Fruit fly (Drosophila melanogaster) whole organism, embryonic: ENCODE measurements around the gene mRRF2.

Experiments used
- Antp ChIP-seq: fragments of 200-800 bp; sonication (Bioruptor generic); optimal IDR thresholded peaks from 3 replicates; lab custom pipeline; 2016; ENCODE audit warnings: missing biosample characterization, missing genetic modification characterization
- Atf3 ChIP-seq: fragments of 200-800 bp; sonication (Bioruptor generic); optimal IDR thresholded peaks from 3 replicates; lab custom pipeline; 2016; ENCODE audit warnings: missing biosample characterization, missing genetic modification characterization
- CG10147 ChIP-seq: fragments of 200-800 bp; sonication (Bioruptor generic); optimal IDR thresholded peaks from 2 replicates; lab custom pipeline; 2019; ENCODE audit warnings: missing biosample characterization, mild to moderate bottlenecking, missing genetic modification characterization, moderate library complexity
- CG10565 ChIP-seq: fragments of 200-800 bp; sonication (Bioruptor generic); optimal IDR thresholded peaks from 3 replicates; lab custom pipeline; 2016; ENCODE audit warnings: missing biosample characterization, mild to moderate bottlenecking, missing genetic modification characterization
- CG11696 ChIP-seq: fragments of 200-800 bp; sonication (Bioruptor generic); IDR thresholded peaks from 2 replicates; pipeline ENCODE4 v1.3.6; 2022; ENCODE audit warnings: missing biosample characterization, missing genetic modification characterization
- CG12299 ChIP-seq: fragments of 200-800 bp; sonication (Bioruptor generic); optimal IDR thresholded peaks from 2 replicates; lab custom pipeline; 2018; ENCODE audit warnings: missing biosample characterization, mild to moderate bottlenecking, missing genetic modification characterization
- CG12391 ChIP-seq: fragments of 200-800 bp; sonication (Bioruptor generic); optimal IDR thresholded peaks from 3 replicates; lab custom pipeline; 2018; ENCODE audit warnings: missing biosample characterization, mild to moderate bottlenecking, missing genetic modification characterization, moderate library complexity
- CG12659 ChIP-seq: fragments of 200-800 bp; sonication (Bioruptor generic); optimal IDR thresholded peaks from 3 replicates; lab custom pipeline; 2017; ENCODE audit warnings: mild to moderate bottlenecking, missing biosample characterization, missing genetic modification reagents, missing genetic modification characterization
- CG13123 ChIP-seq: fragments of 200-800 bp; sonication (Bioruptor generic); optimal IDR thresholded peaks from 2 replicates; lab custom pipeline; 2016; ENCODE audit warnings: missing biosample characterization, missing genetic modification characterization
- CG14441 ChIP-seq: fragments of 200-800 bp; sonication (Bioruptor generic); IDR thresholded peaks from 2 replicates; pipeline ENCODE4 v1.3.6; 2022; ENCODE audit warnings: missing biosample characterization, missing genetic modification characterization
- CG15269 ChIP-seq: fragments of 200-800 bp; sonication (Bioruptor generic); optimal IDR thresholded peaks from 2 replicates; lab custom pipeline; 2018; ENCODE audit warnings: missing biosample characterization, mild to moderate bottlenecking, missing genetic modification characterization, moderate library complexity
- CG17361 ChIP-seq: fragments of 200-800 bp; sonication (Bioruptor generic); IDR thresholded peaks from 3 replicates; pipeline ENCODE4 v1.3.6; 2022; ENCODE audit warnings: missing biosample characterization, missing genetic modification characterization
- CG18262 ChIP-seq: fragments of 200-800 bp; optimal IDR thresholded peaks from 3 replicates; lab custom pipeline; 2019; ENCODE audit warnings: missing biosample characterization, mild to moderate bottlenecking, missing genetic modification characterization, moderate library complexity
- CG2116 ChIP-seq: fragments of 200-800 bp; sonication (Bioruptor generic); optimal IDR thresholded peaks from 3 replicates; lab custom pipeline; 2018; ENCODE audit warnings: missing biosample characterization, mild to moderate bottlenecking, missing genetic modification characterization
- CG2199 ChIP-seq: fragments of 200-800 bp; sonication (Bioruptor generic); IDR thresholded peaks from 3 replicates; pipeline ENCODE4 v1.3.6; 2022; ENCODE audit warnings: missing biosample characterization, missing genetic modification characterization
- CG30403 ChIP-seq: fragments of 200-800 bp; sonication (Bioruptor generic); optimal IDR thresholded peaks from 3 replicates; lab custom pipeline; 2016; ENCODE audit warnings: missing biosample characterization, missing genetic modification characterization
- CG32772 ChIP-seq: fragments of 200-800 bp; sonication (Bioruptor generic); IDR thresholded peaks from 2 replicates; pipeline ENCODE4 v1.3.6; 2022; ENCODE audit warnings: missing biosample characterization, missing genetic modification characterization
- CG42726 ChIP-seq: fragments of 200-800 bp; sonication (Bioruptor generic); IDR thresholded peaks from 2 replicates; pipeline ENCODE4 v1.3.6; 2022; ENCODE audit warnings: missing biosample characterization, missing genetic modification characterization; ENCODE audit not compliant: partially characterized antibody
- CG5180 ChIP-seq: fragments of 200-800 bp; sonication (Bioruptor generic); optimal IDR thresholded peaks from 3 replicates; lab custom pipeline; 2017; ENCODE audit warnings: missing biosample characterization, missing genetic modification characterization, mild to moderate bottlenecking, moderate library complexity, missing genetic modification reagents
- CG5245 ChIP-seq: fragments of 200-800 bp; sonication (Bioruptor generic); optimal IDR thresholded peaks from 3 replicates; lab custom pipeline; 2016; ENCODE audit warnings: missing biosample characterization, missing genetic modification characterization
- CG6813 ChIP-seq: fragments of 200-800 bp; sonication (Bioruptor generic); optimal IDR thresholded peaks from 2 replicates; lab custom pipeline; 2017; ENCODE audit warnings: missing biosample characterization, missing genetic modification characterization, mild to moderate bottlenecking, moderate library complexity, missing genetic modification reagents
- CG7786 ChIP-seq: fragments of 200-800 bp; sonication (Bioruptor generic); optimal IDR thresholded peaks from 2 replicates; lab custom pipeline; 2016; ENCODE audit warnings: missing biosample characterization, missing genetic modification characterization
- CG8388 ChIP-seq: fragments of 200-800 bp; sonication (Bioruptor generic); optimal IDR thresholded peaks from 2 replicates; lab custom pipeline; 2019; ENCODE audit warnings: missing biosample characterization, mild to moderate bottlenecking, missing genetic modification characterization, moderate library complexity
- CG9609 ChIP-seq: fragments of 200-800 bp; sonication (Bioruptor generic); optimal IDR thresholded peaks from 3 replicates; lab custom pipeline; 2016; ENCODE audit warnings: missing biosample characterization, missing genetic modification characterization
- CG9817 ChIP-seq: fragments of 200-800 bp; sonication (Bioruptor generic); optimal IDR thresholded peaks from 2 replicates; lab custom pipeline; 2018; ENCODE audit warnings: missing biosample characterization, mild to moderate bottlenecking, missing genetic modification characterization, moderate library complexity
- Dip2 ChIP-seq: fragments of 200-800 bp; sonication (Bioruptor generic); IDR thresholded peaks from 2 replicates; pipeline ENCODE4 v1.3.6; 2022; ENCODE audit warnings: missing biosample characterization, missing genetic modification characterization
- Dref ChIP-seq: fragments of 200-800 bp; sonication (Bioruptor generic); IDR thresholded peaks from 2 replicates; pipeline ENCODE4 v1.3.6; 2022; ENCODE audit warnings: missing biosample characterization, missing genetic modification characterization
- Elba2 ChIP-seq: fragments of 200-800 bp; sonication (Bioruptor generic); optimal IDR thresholded peaks from 3 replicates; lab custom pipeline; 2016; ENCODE audit warnings: missing biosample characterization, missing genetic modification characterization
- Hmr ChIP-seq: fragments of 200-800 bp; sonication (Bioruptor generic); optimal IDR thresholded peaks from 3 replicates; lab custom pipeline; 2017; ENCODE audit warnings: mild to moderate bottlenecking, missing biosample characterization, missing genetic modification reagents, missing genetic modification characterization
- Meics ChIP-seq: fragments of 200-800 bp; sonication (Bioruptor generic); optimal IDR thresholded peaks from 2 replicates; lab custom pipeline; 2017; ENCODE audit warnings: missing biosample characterization, mild to moderate bottlenecking, missing genetic modification characterization
- Mes4 ChIP-seq: fragments of 200-800 bp; sonication (Bioruptor generic); optimal IDR thresholded peaks from 2 replicates; lab custom pipeline; 2016; ENCODE audit warnings: missing biosample characterization, missing genetic modification characterization
- NC2α ChIP-seq: fragments of 200-800 bp; sonication (Bioruptor generic); optimal IDR thresholded peaks from 2 replicates; lab custom pipeline; 2016; ENCODE audit warnings: missing biosample characterization, missing genetic modification characterization
- Rfx ChIP-seq: fragments of 200-800 bp; sonication (Bioruptor generic); IDR thresholded peaks from 2 replicates; pipeline ENCODE4 v1.3.6; 2022; ENCODE audit warnings: missing biosample characterization, missing genetic modification characterization
- TFAM ChIP-seq: fragments of 200-800 bp; sonication (Bioruptor generic); optimal IDR thresholded peaks from 2 replicates; lab custom pipeline; 2017; ENCODE audit warnings: missing biosample characterization, missing genetic modification characterization, inconsistent platforms
- Usf ChIP-seq: fragments of 200-800 bp; sonication (Bioruptor generic); optimal IDR thresholded peaks from 2 replicates; lab custom pipeline; 2017; ENCODE audit warnings: missing genotype, missing biosample characterization, missing genetic modification characterization
- cas ChIP-seq: fragments of 200-800 bp; sonication (Bioruptor generic); IDR thresholded peaks from 2 replicates; pipeline ENCODE4 v1.3.6; 2022; ENCODE audit warnings: missing biosample characterization, missing genetic modification characterization
- chinmo ChIP-seq: fragments of 200-800 bp; sonication (Bioruptor generic); IDR thresholded peaks from 4 replicates; pipeline ENCODE4 v1.3.6; 2022; ENCODE audit warnings: missing biosample characterization, missing genetic modification characterization; ENCODE audit not compliant: partially characterized antibody
- chm ChIP-seq: fragments of 200-800 bp; sonication (Bioruptor generic); IDR thresholded peaks from 2 replicates; pipeline ENCODE4 v1.3.6; 2022; ENCODE audit warnings: missing biosample characterization, missing genetic modification characterization
- fd3F ChIP-seq: fragments of 200-800 bp; sonication (Bioruptor generic); optimal IDR thresholded peaks from 2 replicates; lab custom pipeline; 2018; ENCODE audit warnings: missing biosample characterization, mild to moderate bottlenecking, missing genetic modification characterization, moderate library complexity
- gcm ChIP-seq: fragments of 200-800 bp; sonication (Bioruptor generic); optimal IDR thresholded peaks from 2 replicates; lab custom pipeline; 2019; ENCODE audit warnings: missing biosample characterization, mild to moderate bottlenecking, missing genetic modification characterization, moderate library complexity
- jumu ChIP-seq: fragments of 200-800 bp; sonication (Bioruptor generic); optimal IDR thresholded peaks from 3 replicates; lab custom pipeline; 2016; ENCODE audit warnings: missing biosample characterization, missing genetic modification characterization
- nerfin-1 ChIP-seq: fragments of 200-800 bp; sonication (Bioruptor generic); optimal IDR thresholded peaks from 3 replicates; lab custom pipeline; 2019; ENCODE audit warnings: missing biosample characterization, mild to moderate bottlenecking, missing genetic modification characterization, moderate library complexity
- org-1 ChIP-seq: fragments of 200-800 bp; sonication (Bioruptor generic); optimal IDR thresholded peaks from 2 replicates; lab custom pipeline; 2017; ENCODE audit warnings: missing biosample characterization, missing genetic modification characterization
- sqz ChIP-seq: fragments of 200-800 bp; sonication (Bioruptor generic); optimal IDR thresholded peaks from 3 replicates; lab custom pipeline; 2018; ENCODE audit warnings: missing biosample characterization, mild to moderate bottlenecking, missing genetic modification characterization
- tap ChIP-seq: fragments of 200-800 bp; optimal IDR thresholded peaks from 3 replicates; lab custom pipeline; 2019; ENCODE audit warnings: missing biosample characterization, mild to moderate bottlenecking, missing genetic modification characterization, moderate library complexity
- tll ChIP-seq, 2 experiments: fragments of 200-800 bp in 1 of 2; fragments of >200 bp in 1 of 2; sonication (Bioruptor generic) in 1 of 2; optimal IDR thresholded peaks; 2 replicates each; lab custom pipeline; 2017 to 2019; ENCODE audit warnings: missing biosample characterization in 2 of 2, missing genetic modification characterization in 2 of 2, mild to moderate bottlenecking in 1 of 2, moderate library complexity in 1 of 2
- vvl ChIP-seq: fragments of 200-800 bp; sonication (Bioruptor generic); IDR thresholded peaks from 2 replicates; pipeline ENCODE4 v1.3.6; 2022; ENCODE audit warnings: missing biosample characterization, missing genetic modification characterization
- wek ChIP-seq: fragments of 200-800 bp; sonication (Bioruptor generic); optimal IDR thresholded peaks from 3 replicates; lab custom pipeline; 2018; ENCODE audit warnings: missing biosample characterization, mild to moderate bottlenecking, missing genetic modification characterization, moderate library complexity
- zfh1 ChIP-seq: fragments of 200-800 bp; sonication (Bioruptor generic); IDR thresholded peaks from 3 replicates; pipeline ENCODE4 v1.3.6; 2022; ENCODE audit warnings: missing biosample characterization, missing genetic modification characterization

The mRRF2 gene

dm6 chr3R:22590668-22591275, 22.7 kb upstream of the mRRF2 start (continued):
- TF ChIP-seq CG12299 (tag; lab: Kevin White, UChicago) (no peak), CG9609 (GFP tag; lab: Kevin White, UChicago) (peak; percentile 1), gcm (peak; percentile 72), CG32772 (GFP tag; lab: Robert Waterston, UW) (peak; percentile 33; the same call in 1 of the 2 replicates), CG12659 (GFP tag; lab: Kevin White, UChicago) (peak; percentile 60), Mes4 (peak; percentile 40), CG14441 (GFP tag; lab: Robert Waterston, UW) (0 out of 2 replicates have a peak, but pooled peaks have one; percentile 28), CG13123 (GFP tag; lab: Kevin White, UChicago) (peak; percentile 18), vvl (peak; percentile 12; the same call in 1 of the 2 replicates), TFAM (peak; percentile 28), Elba2 (GFP tag; lab: Kevin White, UChicago) (no peak), CG6813 (GFP tag; lab: Kevin White, UChicago) (peak; percentile 42), NC2α (GFP tag; lab: Kevin White, UChicago) (peak; percentile 56), CG5245 (GFP tag; lab: Kevin White, UChicago) (no peak), CG12391 (tag; lab: Kevin White, UChicago) (peak; percentile 73), CG30403 (peak; percentile 72), CG7786 (GFP tag; lab: Kevin White, UChicago) (peak; percentile 19), Meics (peak; percentile 12), CG15269 (tag; lab: Kevin White, UChicago) (peak; percentile 34), Antp (GFP tag; lab: Kevin White, UChicago) (peak; percentile 41), chm (GFP tag; lab: Robert Waterston, UW) (peak; percentile 20; the same call in 1 of the 2 replicates), CG2116 (GFP tag; lab: Kevin White, UChicago) (peak; percentile 39), wek (GFP tag; lab: Kevin White, UChicago) (peak; percentile 40), CG18262 (tag; lab: Kevin White, UChicago) (peak; percentile 91), CG42726 (no peak), Dref (GFP tag; lab: Robert Waterston, UW) (no peak), CG5180 (GFP tag; lab: Kevin White, UChicago) (peak; percentile 38), CG10147 (GFP tag; lab: Kevin White, UChicago) (peak; percentile 30), nerfin-1 (tag; lab: Kevin White, UChicago) (peak; percentile 54), chinmo (GFP tag; lab: Robert Waterston, UW) (peak; percentile 51; the same call in 1 of the 4 replicates), tll (GFP tag; optimal IDR thresholded peaks at IDR 0.05; lab: Kevin White, UChicago) (no peak), cas (GFP tag; lab: Robert Waterston, UW) (no peak), fd3F (GFP tag; lab: Kevin White, UChicago) (peak; percentile 11), Rfx (GFP tag; lab: Robert Waterston, UW) (no peak), CG11696 (GFP tag; lab: Robert Waterston, UW) (no peak), Dip2 (GFP tag; lab: Robert Waterston, UW) (no peak), org-1 (peak; percentile 64), zfh1 (GFP tag; lab: Robert Waterston, UW) (peak; percentile 66; the same call in 2 of the 3 replicates), CG17361 (GFP tag; lab: Robert Waterston, UW) (peak; percentile 88), jumu (GFP tag; lab: Kevin White, UChicago) (peak; percentile 34), CG8388 (GFP tag; lab: Kevin White, UChicago) (peak; percentile 77), CG10565 (no peak), CG2199 (GFP tag; lab: Robert Waterston, UW) (peak; percentile 90; the same call in 2 of the 3 replicates), tap (tag; lab: Kevin White, UChicago) (peak; percentile 46), Atf3 (GFP tag; lab: Kevin White, UChicago) (peak; percentile 47), CG9817 (tag; lab: Kevin White, UChicago) (peak; percentile 18), Hmr (GFP tag; lab: Kevin White, UChicago) (peak; percentile 20), sqz (GFP tag; lab: Kevin White, UChicago) (no peak), Usf (GFP tag; lab: Kevin White, UChicago) (peak; percentile 35)
